Fruit fly (Drosophila melanogaster): Measurements from ENCODE around the gene CG13082.
A peak's percentile ranks its signal among the peaks of the same experiment; 100 is the strongest.

The CG13082 gene

DNA sequence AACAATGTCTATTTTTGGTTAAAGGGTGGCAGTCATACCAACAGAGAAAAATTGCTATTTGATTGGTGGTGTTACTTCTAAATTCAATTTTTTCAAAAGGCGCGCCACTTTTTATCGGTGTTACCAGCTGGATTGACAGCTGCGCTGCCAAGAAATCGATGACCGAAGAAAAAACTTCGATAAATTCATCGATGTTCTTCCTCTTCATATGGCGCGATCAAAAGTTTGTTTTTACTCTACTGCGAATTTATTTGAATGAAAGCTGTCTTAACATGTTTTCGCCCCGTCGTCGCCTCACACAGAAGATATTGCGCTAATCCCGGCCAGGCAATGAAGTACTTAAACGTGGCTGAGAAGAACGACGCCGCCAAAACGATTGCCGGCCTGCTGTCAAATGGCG, 40.2 kb upstream of the CG13082 start, which contains the start of gene Top3alpha (continued):
- TF ChIP-seq jumu (GFP tag; optimal IDR thresholded peaks at IDR 0.05) (no peak), CG11695 (GFP tag; IDR thresholded peaks at IDR 0.05) (no peak), nerfin-2 (GFP tag; IDR thresholded peaks at IDR 0.05; ENCODE audit: partially characterized antibody) (peak; percentile 56), CG10267 (tag; optimal IDR thresholded peaks at IDR 0.05) (peak; percentile 21), hb (GFP tag; IDR thresholded peaks at IDR 0.05; ENCODE audit: partially characterized antibody) (peak; percentile 71; the same call in 2 of the 3 replicates), unc-4 (GFP tag; IDR thresholded peaks at IDR 0.05; ENCODE audit: partially characterized antibody) (peak; percentile 70), Oli (tag; optimal IDR thresholded peaks at IDR 0.05) (no peak), CG14860 (GFP tag; IDR thresholded peaks at IDR 0.05; ENCODE audit: partially characterized antibody) (peak; percentile 57; the same call in 1 of the 3 replicates), vnd (GFP tag; IDR thresholded peaks at IDR 0.05; ENCODE audit: partially characterized antibody) (peak; percentile 48), mld (GFP tag; IDR thresholded peaks at IDR 0.05; ENCODE audit: partially characterized antibody) (0 out of 3 replicates have a peak, but pooled peaks have one; percentile 27), CG17186 (GFP tag; optimal IDR thresholded peaks at IDR 0.05) (peak; percentile 72), Atf-2 (GFP tag; optimal IDR thresholded peaks at IDR 0.05) (no peak), nerfin-1 (tag; optimal IDR thresholded peaks at IDR 0.05) (peak; percentile 14), disco-r (GFP tag; optimal IDR thresholded peaks at IDR 0.05) (no peak), Sry-β (GFP tag; optimal IDR thresholded peaks at IDR 0.05) (no peak), HmgZ (tag; optimal IDR thresholded peaks at IDR 0.05) (peak; percentile 49), ara (GFP tag; IDR thresholded peaks at IDR 0.05) (no peak), exex (tag; optimal IDR thresholded peaks at IDR 0.05) (no peak), CG3847 (GFP tag; IDR thresholded peaks at IDR 0.05) (peak; percentile 35; the same call in 1 of the 2 replicates), CG5953 (GFP tag; IDR thresholded peaks at IDR 0.05) (no peak), ato (GFP tag; IDR thresholded peaks at IDR 0.05; ENCODE audit: partially characterized antibody) (peak; percentile 38; the same call in 1 of the 2 replicates), Ets97D (GFP tag; optimal IDR thresholded peaks at IDR 0.05) (peak; percentile 36), CG18262 (tag; optimal IDR thresholded peaks at IDR 0.05) (no peak), crp (GFP tag; optimal IDR thresholded peaks at IDR 0.05) (peak; percentile 3 to 80), bbx (GFP tag; IDR thresholded peaks at IDR 0.05; ENCODE audit: partially characterized antibody) (peak; percentile 78; the same call in 1 of the 2 replicates), Fer2 (tag; optimal IDR thresholded peaks at IDR 0.05) (no peak), Meics (GFP tag; optimal IDR thresholded peaks at IDR 0.05) (no peak), gsb (GFP tag; IDR thresholded peaks at IDR 0.05) (no peak), CG11723 (GFP tag; optimal IDR thresholded peaks at IDR 0.05) (no peak), CG17612 (GFP tag; IDR thresholded peaks at IDR 0.05) (no peak), CG6791 (GFP tag; IDR thresholded peaks at IDR 0.05; ENCODE audit: partially characterized antibody) (peak; percentile 68), MESR4 (GFP tag; optimal IDR thresholded peaks at IDR 0.05) (peak; percentile 7), amos (GFP tag; IDR thresholded peaks at IDR 0.05; ENCODE audit: partially characterized antibody) (peak; percentile 67; the same call in 1 of the 2 replicates), HLH4C (GFP tag; IDR thresholded peaks at IDR 0.05; ENCODE audit: partially characterized antibody) (peak; percentile 81), pita (GFP tag; optimal IDR thresholded peaks at IDR 0.05) (no peak), Sin3A (optimal IDR thresholded peaks at IDR 0.05) (peak; percentile 48), Dref (GFP tag; IDR thresholded peaks at IDR 0.05) (peak; percentile 95), emc (GFP tag; optimal IDR thresholded peaks at IDR 0.05) (no peak), E2f2 (GFP tag; IDR thresholded peaks at IDR 0.05) (peak; percentile 99), CG17385 (GFP tag; optimal IDR thresholded peaks at IDR 0.05) (peak; percentile 97), CG43689 (GFP tag; IDR thresholded peaks at IDR 0.05) (no peak), CG3726 (GFP tag; IDR thresholded peaks at IDR 0.05) (no peak), ind (GFP tag; optimal IDR thresholded peaks at IDR 0.05) (no peak), CG7963 (GFP tag; IDR thresholded peaks at IDR 0.05; ENCODE audit: partially characterized antibody) (peak; percentile 70), gfzf (GFP tag; optimal IDR thresholded peaks at IDR 0.05) (peak; percentile 72), CG7271 (tag; optimal IDR thresholded peaks at IDR 0.05) (no peak), Sry-δ (GFP tag; optimal IDR thresholded peaks at IDR 0.05) (peak; percentile 66), Doc3 (GFP tag; IDR thresholded peaks at IDR 0.05; ENCODE audit: partially characterized antibody) (peak; percentile 58), HmgD (GFP tag; optimal IDR thresholded peaks at IDR 0.05) (no peak)
